1 fruit fly cellular context compared by ENCODE assay signal in the genomic region with DNA sequence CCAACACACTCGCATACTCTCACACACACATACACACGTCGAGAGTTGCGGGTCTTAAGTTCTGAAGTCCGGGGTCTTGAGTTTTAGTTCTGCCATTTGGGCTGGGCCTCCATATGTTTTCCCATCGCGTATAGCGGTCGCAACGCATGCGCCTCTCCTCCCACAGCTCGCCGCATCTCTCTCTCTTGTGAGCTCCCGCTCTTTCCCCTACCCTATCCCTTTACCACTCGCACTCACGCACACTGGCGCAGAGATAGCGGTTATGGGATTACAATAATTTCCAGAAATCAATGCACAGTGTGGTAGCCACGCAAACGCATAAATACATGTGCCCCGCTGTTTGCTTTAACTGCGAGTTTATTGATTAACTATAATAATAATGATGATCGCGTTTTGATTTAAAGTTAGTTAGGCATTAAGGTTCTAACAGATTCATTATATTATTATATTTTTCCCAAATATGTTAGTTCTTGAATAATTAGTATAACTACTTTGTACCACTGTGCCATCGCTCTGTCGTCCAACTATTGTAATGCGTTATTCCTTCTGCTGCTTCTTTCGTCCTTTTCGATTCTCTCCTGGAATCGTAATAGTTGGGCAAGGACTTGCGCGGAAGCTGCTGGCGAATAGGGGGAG.
TF ChIP-seq lines count a peak whose summit lies in the region.

No protein-coding gene starts in this region.

TF ChIP-seq in whole organism, embryonic, 481 proteins besides CTCF, POLR2A, EP300 and RAD21 (continued from another document and continues in another):
- TF ChIP-seq Dip3 (GFP tag; optimal IDR thresholded peaks at IDR 0.05; lab: Kevin White, UChicago), result peak; percentile 78
- TF ChIP-seq en (GFP tag; optimal IDR thresholded peaks at IDR 0.05; lab: Kevin White, UChicago), result peak; percentile 53
- peak; percentile 79 for TF ChIP-seq CG10366 (GFP tag; IDR thresholded peaks at IDR 0.05; lab: Robert Waterston, UW)
- peak; percentile 70 for TF ChIP-seq CG7786 (GFP tag; optimal IDR thresholded peaks at IDR 0.05; lab: Kevin White, UChicago)
- peak; percentile 87 for TF ChIP-seq CG11093 (GFP tag; IDR thresholded peaks at IDR 0.05; lab: Robert Waterston, UW)
- TF ChIP-seq dimm (GFP tag; IDR thresholded peaks at IDR 0.05; lab: Robert Waterston, UW), result peak; percentile 57; the same call in 1 of the 2 replicates
- peak; percentile 69; the same call in 2 of the 3 replicates for TF ChIP-seq z (GFP tag; IDR thresholded peaks at IDR 0.05; lab: Robert Waterston, UW)
- peak; percentile 95 for TF ChIP-seq CG13894 (tag; optimal IDR thresholded peaks at IDR 0.05; lab: Kevin White, UChicago)
- peak; percentile 89 for TF ChIP-seq CG17385 (GFP tag; optimal IDR thresholded peaks at IDR 0.05; lab: Kevin White, UChicago)
- peak; percentile 63 for TF ChIP-seq Hmx (GFP tag; optimal IDR thresholded peaks at IDR 0.05; lab: Kevin White, UChicago)
- no peak for TF ChIP-seq HLH4C (GFP tag; IDR thresholded peaks at IDR 0.05; lab: Robert Waterston, UW; ENCODE audit: partially characterized antibody)
- peak; percentile 84 for TF ChIP-seq fd64A (GFP tag; optimal IDR thresholded peaks at IDR 0.05; lab: Kevin White, UChicago)
- TF ChIP-seq ken (GFP tag; IDR thresholded peaks at IDR 0.05; lab: Robert Waterston, UW), result peak; percentile 85
- no peak for TF ChIP-seq CG13287 (GFP tag; IDR thresholded peaks at IDR 0.05; lab: Robert Waterston, UW; ENCODE audit: partially characterized antibody)
- TF ChIP-seq CG9727 (GFP tag; optimal IDR thresholded peaks at IDR 0.05; lab: Kevin White, UChicago), result peak; percentile 95
- peak; percentile 70 for TF ChIP-seq Nf-YA (GFP tag; IDR thresholded peaks at IDR 0.05; lab: Robert Waterston, UW)
- TF ChIP-seq nerfin-2 (GFP tag; IDR thresholded peaks at IDR 0.05; lab: Robert Waterston, UW; ENCODE audit: partially characterized antibody), result peak; percentile 15; the same call in 1 of the 2 replicates
- TF ChIP-seq klu (GFP tag; IDR thresholded peaks at IDR 0.05; lab: Robert Waterston, UW), result peak; percentile 66
- TF ChIP-seq nom (GFP tag; optimal IDR thresholded peaks at IDR 0.05; lab: Kevin White, UChicago), result peak; percentile 87
- peak; percentile 81 for TF ChIP-seq CG7987 (GFP tag; optimal IDR thresholded peaks at IDR 0.05; lab: Kevin White, UChicago)
- TF ChIP-seq gsb (GFP tag; IDR thresholded peaks at IDR 0.05; lab: Robert Waterston, UW), result peak; percentile 72
- TF ChIP-seq CG2199 (GFP tag; IDR thresholded peaks at IDR 0.05; lab: Robert Waterston, UW), result peak; percentile 78; the same call in 2 of the 3 replicates
- peak; percentile 74 for TF ChIP-seq CG13123 (GFP tag; optimal IDR thresholded peaks at IDR 0.05; lab: Kevin White, UChicago)
- TF ChIP-seq Spps (tag; optimal IDR thresholded peaks at IDR 0.05; lab: Kevin White, UChicago), result peak; percentile 84
- peak; percentile 92 for TF ChIP-seq CG18476 (GFP tag; optimal IDR thresholded peaks at IDR 0.05; lab: Kevin White, UChicago)
- TF ChIP-seq Lpt (GFP tag; optimal IDR thresholded peaks at IDR 0.05; lab: Kevin White, UChicago), result no peak
- peak; percentile 90 for TF ChIP-seq az2 (GFP tag; optimal IDR thresholded peaks at IDR 0.05; lab: Kevin White, UChicago)
- TF ChIP-seq Meics (GFP tag; optimal IDR thresholded peaks at IDR 0.05; lab: Kevin White, UChicago), result peak; percentile 94
- TF ChIP-seq pan (optimal IDR thresholded peaks at IDR 0.05; lab: Kevin White, UChicago), result no peak
- peak in 1 of 2 experiments; percentile 91 for TF ChIP-seq pan (GFP tag; optimal IDR thresholded peaks at IDR 0.05 in 1 of 2, IDR thresholded peaks at IDR 0.05 in 1 of 2)
- peak; percentile 81 for TF ChIP-seq pum (GFP tag; optimal IDR thresholded peaks at IDR 0.05; lab: Kevin White, UChicago)
- TF ChIP-seq hbn (GFP tag; IDR thresholded peaks at IDR 0.05; lab: Robert Waterston, UW; ENCODE audit: partially characterized antibody), result no peak
- TF ChIP-seq CG4820 (GFP tag; optimal IDR thresholded peaks at IDR 0.05; lab: Kevin White, UChicago), result peak; percentile 88
- peak; percentile 85 for TF ChIP-seq sens-2 (GFP tag; IDR thresholded peaks at IDR 0.05; lab: Robert Waterston, UW)
- TF ChIP-seq Atf-2 (GFP tag; optimal IDR thresholded peaks at IDR 0.05; lab: Kevin White, UChicago), result peak; percentile 74
- TF ChIP-seq Xrp1 (GFP tag; IDR thresholded peaks at IDR 0.05; lab: Robert Waterston, UW), result peak; percentile 94
- TF ChIP-seq phol (tag; optimal IDR thresholded peaks at IDR 0.05; lab: Kevin White, UChicago), result peak; percentile 92
- TF ChIP-seq Sry-δ (GFP tag; optimal IDR thresholded peaks at IDR 0.05; lab: Kevin White, UChicago), result peak; percentile 38
- peak; percentile 73 for TF ChIP-seq CG18011 (GFP tag; optimal IDR thresholded peaks at IDR 0.05; lab: Kevin White, UChicago)
- peak; percentile 62; the same call in 2 of the 3 replicates for TF ChIP-seq C15 (GFP tag; IDR thresholded peaks at IDR 0.05; lab: Robert Waterston, UW)
- peak; percentile 94 for TF ChIP-seq CoRest (tag; optimal IDR thresholded peaks at IDR 0.05; lab: Kevin White, UChicago)
- no peak for TF ChIP-seq Opbp (GFP tag; IDR thresholded peaks at IDR 0.05; lab: Robert Waterston, UW; ENCODE audit: partially characterized antibody)
- TF ChIP-seq sd (tag; optimal IDR thresholded peaks at IDR 0.05; lab: Kevin White, UChicago), result peak; percentile 79
- peak; percentile 89 for TF ChIP-seq CG17568 (GFP tag; optimal IDR thresholded peaks at IDR 0.05; lab: Kevin White, UChicago)
- TF ChIP-seq jumu (GFP tag; optimal IDR thresholded peaks at IDR 0.05; lab: Kevin White, UChicago), result peak; percentile 83
- TF ChIP-seq hkb (optimal IDR thresholded peaks at IDR 0.05; lab: Kevin White, UChicago), result no peak
- TF ChIP-seq hkb (GFP tag; IDR thresholded peaks at IDR 0.05; lab: Robert Waterston, UW), result peak; percentile 93
- TF ChIP-seq CG1647 (GFP tag; optimal IDR thresholded peaks at IDR 0.05; lab: Kevin White, UChicago), result peak; percentile 65
- TF ChIP-seq zen (tag; optimal IDR thresholded peaks at IDR 0.05; lab: Kevin White, UChicago), result peak; percentile 87
- peak; percentile 84 for TF ChIP-seq jing (GFP tag; optimal IDR thresholded peaks at IDR 0.05; lab: Kevin White, UChicago)
- TF ChIP-seq Atf3 (GFP tag; optimal IDR thresholded peaks at IDR 0.05; lab: Kevin White, UChicago), result peak; percentile 77
- peak; percentile 95 for TF ChIP-seq CG17829 (tag; optimal IDR thresholded peaks at IDR 0.05; lab: Kevin White, UChicago)
- no peak for TF ChIP-seq h (optimal IDR thresholded peaks at IDR 0.05; lab: Kevin White, UChicago)
- TF ChIP-seq Hmr (GFP tag; optimal IDR thresholded peaks at IDR 0.05; lab: Kevin White, UChicago), result peak; percentile 95
- TF ChIP-seq luna (GFP tag; optimal IDR thresholded peaks at IDR 0.05; lab: Kevin White, UChicago), result no peak
- 0 out of 3 replicates have a peak, but pooled peaks have one; percentile 28 for TF ChIP-seq zen2 (GFP tag; IDR thresholded peaks at IDR 0.05; lab: Robert Waterston, UW; ENCODE audit: partially characterized antibody)
- TF ChIP-seq CG8290 (GFP tag; optimal IDR thresholded peaks at IDR 0.05; lab: Kevin White, UChicago), result peak; percentile 76
- TF ChIP-seq CG8290 (tag; optimal IDR thresholded peaks at IDR 0.05; lab: Kevin White, UChicago), result peak; percentile 13 to 88
- peak; percentile 24 for TF ChIP-seq CG9797 (GFP tag; optimal IDR thresholded peaks at IDR 0.05; lab: Kevin White, UChicago)
- TF ChIP-seq Camta (GFP tag; optimal IDR thresholded peaks at IDR 0.05; lab: Kevin White, UChicago), result peak; percentile 89
- peak; percentile 55 for TF ChIP-seq mirr (GFP tag; optimal IDR thresholded peaks at IDR 0.05; lab: Kevin White, UChicago)
- TF ChIP-seq nerfin-1 (tag; optimal IDR thresholded peaks at IDR 0.05; lab: Kevin White, UChicago), result peak; percentile 91
- peak; percentile 79 for TF ChIP-seq CG32772 (GFP tag; IDR thresholded peaks at IDR 0.05; lab: Robert Waterston, UW)
- peak; percentile 86 for TF ChIP-seq CG12071 (GFP tag; optimal IDR thresholded peaks at IDR 0.05; lab: Kevin White, UChicago)
- peak; percentile 95 for TF ChIP-seq gem (tag; optimal IDR thresholded peaks at IDR 0.05; lab: Kevin White, UChicago)
- peak; percentile 91 for TF ChIP-seq tio (GFP tag; optimal IDR thresholded peaks at IDR 0.05; lab: Kevin White, UChicago)
- TF ChIP-seq aop (GFP tag; IDR thresholded peaks at IDR 0.05; lab: Robert Waterston, UW), result peak; percentile 72
- peak; percentile 91 for TF ChIP-seq caup (GFP tag; optimal IDR thresholded peaks at IDR 0.05; lab: Kevin White, UChicago; ENCODE audit: severe bottlenecking)
- peak; percentile 74 for TF ChIP-seq CG31365 (tag; optimal IDR thresholded peaks at IDR 0.05; lab: Kevin White, UChicago)
- peak; percentile 87 for TF ChIP-seq CG6254 (GFP tag; optimal IDR thresholded peaks at IDR 0.05; lab: Kevin White, UChicago)
- no peak for TF ChIP-seq CG10321 (GFP tag; IDR thresholded peaks at IDR 0.05; lab: Robert Waterston, UW)
- peak; percentile 61 for TF ChIP-seq sima (GFP tag; optimal IDR thresholded peaks at IDR 0.05; lab: Kevin White, UChicago)
- peak; percentile 85 for TF ChIP-seq sqz (GFP tag; optimal IDR thresholded peaks at IDR 0.05; lab: Kevin White, UChicago)
- TF ChIP-seq schlank (tag; optimal IDR thresholded peaks at IDR 0.05; lab: Kevin White, UChicago), result peak; percentile 81
- TF ChIP-seq Poxn (GFP tag; IDR thresholded peaks at IDR 0.05; lab: Robert Waterston, UW), result peak; percentile 58; the same call in 1 of the 2 replicates
- TF ChIP-seq pho (GFP tag; optimal IDR thresholded peaks at IDR 0.05; lab: Kevin White, UChicago), result peak; percentile 80
- peak; percentile 87 for TF ChIP-seq CG2889 (GFP tag; IDR thresholded peaks at IDR 0.05; lab: Robert Waterston, UW)
- TF ChIP-seq CG9932 (GFP tag; IDR thresholded peaks at IDR 0.05; lab: Robert Waterston, UW), result peak; percentile 83
- TF ChIP-seq CG42726 (GFP tag; IDR thresholded peaks at IDR 0.05; lab: Robert Waterston, UW; ENCODE audit: partially characterized antibody), result peak; percentile 7; the same call in 1 of the 2 replicates
- peak; percentile 79 for TF ChIP-seq exex (tag; optimal IDR thresholded peaks at IDR 0.05; lab: Kevin White, UChicago)
- TF ChIP-seq Dek (tag; optimal IDR thresholded peaks at IDR 0.05; lab: Kevin White, UChicago), result peak; percentile 89
- peak; percentile 70 for TF ChIP-seq CHES-1-like (GFP tag; optimal IDR thresholded peaks at IDR 0.05; lab: Kevin White, UChicago)
- TF ChIP-seq CG17802 (tag; optimal IDR thresholded peaks at IDR 0.05; lab: Kevin White, UChicago), result peak; percentile 69
- TF ChIP-seq CG11695 (GFP tag; IDR thresholded peaks at IDR 0.05; lab: Robert Waterston, UW), result peak; percentile 95
- peak; percentile 71 for TF ChIP-seq Bdp1 (GFP tag; optimal IDR thresholded peaks at IDR 0.05; lab: Kevin White, UChicago)
- TF ChIP-seq CG3065 (GFP tag; optimal IDR thresholded peaks at IDR 0.05; lab: Kevin White, UChicago), result peak; percentile 56
- peak; percentile 8; the same call in 1 of the 2 replicates for TF ChIP-seq Bgb (GFP tag; IDR thresholded peaks at IDR 0.05; lab: Robert Waterston, UW; ENCODE audit: partially characterized antibody)
- peak; percentile 96 for TF ChIP-seq Fer1 (GFP tag; optimal IDR thresholded peaks at IDR 0.05; lab: Kevin White, UChicago)
- TF ChIP-seq danr (GFP tag; IDR thresholded peaks at IDR 0.05; lab: Robert Waterston, UW), result peak; percentile 81
- TF ChIP-seq CG15073 (GFP tag; optimal IDR thresholded peaks at IDR 0.05; lab: Kevin White, UChicago), result peak; percentile 56
- TF ChIP-seq Oli (tag; optimal IDR thresholded peaks at IDR 0.05; lab: Kevin White, UChicago), result peak; percentile 93
- TF ChIP-seq CG8924 (tag; optimal IDR thresholded peaks at IDR 0.05; lab: Kevin White, UChicago), result peak; percentile 95
- peak; percentile 57 for TF ChIP-seq CG12744 (GFP tag; optimal IDR thresholded peaks at IDR 0.05; lab: Kevin White, UChicago)
- peak; percentile 73 for TF ChIP-seq gcm2 (GFP tag; optimal IDR thresholded peaks at IDR 0.05; lab: Kevin White, UChicago)
- no peak for TF ChIP-seq HLHmδ (GFP tag; optimal IDR thresholded peaks at IDR 0.05; lab: Kevin White, UChicago)
- peak; percentile 44 for TF ChIP-seq grn (GFP tag; optimal IDR thresholded peaks at IDR 0.05; lab: Kevin White, UChicago)
- peak; percentile 75 for TF ChIP-seq Oaz (GFP tag; IDR thresholded peaks at IDR 0.05; lab: Robert Waterston, UW)
- TF ChIP-seq CG4730 (GFP tag; IDR thresholded peaks at IDR 0.05; lab: Robert Waterston, UW), result peak; percentile 83
- peak; percentile 82 for TF ChIP-seq CG6272 (GFP tag; IDR thresholded peaks at IDR 0.05; lab: Robert Waterston, UW)
- TF ChIP-seq Aef1 (GFP tag; IDR thresholded peaks at IDR 0.05; lab: Robert Waterston, UW), result peak; percentile 88
- TF ChIP-seq CG7271 (tag; optimal IDR thresholded peaks at IDR 0.05; lab: Kevin White, UChicago), result peak; percentile 53
- peak; percentile 87 for TF ChIP-seq wor (GFP tag; IDR thresholded peaks at IDR 0.05; lab: Robert Waterston, UW)
- TF ChIP-seq tup (GFP tag; optimal IDR thresholded peaks at IDR 0.05; lab: Kevin White, UChicago), result peak; percentile 67
- TF ChIP-seq CG11398 (GFP tag; optimal IDR thresholded peaks at IDR 0.05; lab: Kevin White, UChicago), result peak; percentile 44
- TF ChIP-seq CG13424 (tag; optimal IDR thresholded peaks at IDR 0.05; lab: Kevin White, UChicago), result peak; percentile 93
- TF ChIP-seq CG33557 (GFP tag; optimal IDR thresholded peaks at IDR 0.05; lab: Kevin White, UChicago), result peak; percentile 80
- TF ChIP-seq CG9817 (tag; optimal IDR thresholded peaks at IDR 0.05; lab: Kevin White, UChicago), result peak; percentile 89
- TF ChIP-seq Mrtf (GFP tag; IDR thresholded peaks at IDR 0.05; lab: Robert Waterston, UW), result peak; percentile 87
- peak; percentile 85 for TF ChIP-seq CG18764 (GFP tag; optimal IDR thresholded peaks at IDR 0.05; lab: Kevin White, UChicago)
- TF ChIP-seq gt (GFP tag; IDR thresholded peaks at IDR 0.05; lab: Robert Waterston, UW), result peak; percentile 65
- peak; percentile 55 for TF ChIP-seq repo (GFP tag; optimal IDR thresholded peaks at IDR 0.05; lab: Kevin White, UChicago)
- TF ChIP-seq tap (tag; optimal IDR thresholded peaks at IDR 0.05; lab: Kevin White, UChicago), result peak; percentile 87
- TF ChIP-seq CG6683 (GFP tag; optimal IDR thresholded peaks at IDR 0.05; lab: Kevin White, UChicago), result peak; percentile 90
- peak; percentile 94 for TF ChIP-seq crol (GFP tag; IDR thresholded peaks at IDR 0.05; lab: Robert Waterston, UW)
- TF ChIP-seq Side (GFP tag; optimal IDR thresholded peaks at IDR 0.05; lab: Kevin White, UChicago), result peak; percentile 79
- TF ChIP-seq ara (GFP tag; IDR thresholded peaks at IDR 0.05; lab: Robert Waterston, UW), result peak; percentile 88
- TF ChIP-seq Rx (GFP tag; IDR thresholded peaks at IDR 0.05; lab: Robert Waterston, UW), result peak; percentile 77
- peak; percentile 84 for TF ChIP-seq nau (GFP tag; optimal IDR thresholded peaks at IDR 0.05; lab: Kevin White, UChicago)
- peak; percentile 80 for TF ChIP-seq CG5245 (GFP tag; optimal IDR thresholded peaks at IDR 0.05; lab: Kevin White, UChicago)
- TF ChIP-seq CG17361 (GFP tag; IDR thresholded peaks at IDR 0.05; lab: Robert Waterston, UW), result peak; percentile 94
- TF ChIP-seq CG14441 (GFP tag; IDR thresholded peaks at IDR 0.05; lab: Robert Waterston, UW), result peak; percentile 87
